Fruit fly (Drosophila melanogaster): ENCODE data around the gene CG42233.

The CG42233 gene

DNA sequence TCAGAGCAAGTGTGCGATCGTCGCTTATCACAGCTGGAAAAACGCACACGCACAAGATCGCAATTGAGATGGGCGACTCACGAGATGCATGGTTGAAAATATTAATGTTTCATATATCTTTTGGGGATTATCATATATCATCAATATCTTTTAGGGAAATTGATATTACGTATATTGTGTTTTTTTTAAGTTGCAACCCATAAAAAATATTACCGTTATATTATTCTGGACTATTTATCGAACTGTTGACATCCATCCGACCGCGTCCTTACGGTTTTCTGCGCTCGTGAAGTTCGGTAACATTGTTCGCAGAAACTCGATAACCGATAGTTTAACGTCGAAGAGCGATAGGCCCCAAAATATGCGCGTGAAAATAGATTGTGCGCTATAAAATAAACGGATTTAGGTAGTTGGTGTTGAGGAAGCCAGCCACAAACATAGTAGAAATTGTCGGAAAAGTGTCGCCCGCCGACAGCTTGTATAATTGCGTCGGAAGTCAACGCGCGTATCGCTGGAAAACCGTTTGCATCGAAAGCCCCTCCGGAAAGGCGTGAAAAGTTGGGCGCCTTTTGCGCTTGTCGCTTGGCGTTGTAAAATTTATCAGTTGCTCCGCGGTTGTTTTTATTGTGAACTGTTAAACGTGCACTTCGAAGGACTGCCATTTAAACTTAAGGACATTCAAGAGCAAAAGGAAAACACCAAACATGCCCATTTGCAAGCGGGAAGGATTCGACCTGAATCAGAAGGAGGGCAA lies 11.2 kb downstream of the CG42233 start, which contains the start of the genes Mccc1 and Acf (continued):
- TF ChIP-seq HmgZ (tag; optimal IDR thresholded peaks at IDR 0.05) (peak; percentile 47), sisA (GFP tag; IDR thresholded peaks at IDR 0.05) (peak; percentile 20; the same call in 1 of the 2 replicates), prd (optimal IDR thresholded peaks at IDR 0.05) (no peak), prd (GFP tag; IDR thresholded peaks at IDR 0.05) (peak; percentile 38; the same call in 1 of the 3 replicates), CG32772 (GFP tag; IDR thresholded peaks at IDR 0.05) (no peak), oc (tag; optimal IDR thresholded peaks at IDR 0.05) (no peak), pzg (GFP tag; optimal IDR thresholded peaks at IDR 0.05) (peak; percentile 79), Eip74EF (GFP tag; optimal IDR thresholded peaks at IDR 0.05) (no peak), tio (GFP tag; optimal IDR thresholded peaks at IDR 0.05) (no peak), mirr (GFP tag; optimal IDR thresholded peaks at IDR 0.05) (no peak), Optix (GFP tag; IDR thresholded peaks at IDR 0.05) (no peak), Antp (GFP tag; optimal IDR thresholded peaks at IDR 0.05) (peak; percentile 37), CG9437 (GFP tag; optimal IDR thresholded peaks at IDR 0.05) (no peak), kni (GFP tag; optimal IDR thresholded peaks at IDR 0.05) (no peak), CG7357 (GFP tag; IDR thresholded peaks at IDR 0.05) (no peak), PHDP (tag; optimal IDR thresholded peaks at IDR 0.05) (no peak), hth (optimal IDR thresholded peaks at IDR 0.05) (no peak), CG32532 (GFP tag; IDR thresholded peaks at IDR 0.05) (peak; percentile 51; the same call in 1 of the 2 replicates), CG2120 (GFP tag; optimal IDR thresholded peaks at IDR 0.05) (peak; percentile 68), MBD-R2 (GFP tag; IDR thresholded peaks at IDR 0.05) (peak; percentile 35; the same call in 1 of the 2 replicates), CG6272 (GFP tag; IDR thresholded peaks at IDR 0.05) (no peak), row (GFP tag; IDR thresholded peaks at IDR 0.05) (peak; percentile 77), Ets97D (GFP tag; optimal IDR thresholded peaks at IDR 0.05) (peak; percentile 54), dati (GFP tag; IDR thresholded peaks at IDR 0.05) (no peak), zen2 (GFP tag; IDR thresholded peaks at IDR 0.05; ENCODE audit: partially characterized antibody) (peak; percentile 31; the same call in 1 of the 3 replicates), CG9609 (GFP tag; optimal IDR thresholded peaks at IDR 0.05) (peak; percentile 19), CG32767 (GFP tag; IDR thresholded peaks at IDR 0.05) (no peak), Opbp (GFP tag; IDR thresholded peaks at IDR 0.05; ENCODE audit: partially characterized antibody) (peak; percentile 62; the same call in 2 of the 3 replicates), da (GFP tag; optimal IDR thresholded peaks at IDR 0.05) (no peak), tap (tag; optimal IDR thresholded peaks at IDR 0.05) (no peak), ap (GFP tag; IDR thresholded peaks at IDR 0.05) (no peak), CG31365 (tag; optimal IDR thresholded peaks at IDR 0.05) (no peak), Lim3 (GFP tag; IDR thresholded peaks at IDR 0.05) (no peak), dimm (GFP tag; IDR thresholded peaks at IDR 0.05) (no peak), stwl (tag; optimal IDR thresholded peaks at IDR 0.05) (peak; percentile 86), CG42726 (GFP tag; IDR thresholded peaks at IDR 0.05; ENCODE audit: partially characterized antibody) (no peak), pan (optimal IDR thresholded peaks at IDR 0.05) (no peak), pan (GFP tag; optimal IDR thresholded peaks at IDR 0.05 in 1 of 2, IDR thresholded peaks at IDR 0.05 in 1 of 2) (peak in 1 of 2 experiments; percentile 43), CG2116 (GFP tag; optimal IDR thresholded peaks at IDR 0.05) (peak; percentile 84), trh (GFP tag; optimal IDR thresholded peaks at IDR 0.05) (no peak), Neu2 (GFP tag; optimal IDR thresholded peaks at IDR 0.05; ENCODE audit: borderline replicate concordance) (no peak), ind (GFP tag; optimal IDR thresholded peaks at IDR 0.05) (peak; percentile 10), CG12659 (GFP tag; optimal IDR thresholded peaks at IDR 0.05) (peak; percentile 37), CTCF (GFP tag; optimal IDR thresholded peaks at IDR 0.05) (no peak), CG18619 (GFP tag; optimal IDR thresholded peaks at IDR 0.05) (no peak), Myb (GFP tag; optimal IDR thresholded peaks at IDR 0.05) (peak; percentile 74), Hey (tag; optimal IDR thresholded peaks at IDR 0.05) (no peak), btn (GFP tag; optimal IDR thresholded peaks at IDR 0.05) (no peak), scrt (GFP tag; optimal IDR thresholded peaks at IDR 0.05) (no peak), so (GFP tag; IDR thresholded peaks at IDR 0.05) (0 out of 3 replicates have a peak, but pooled peaks have one; percentile 38), Taf1 (GFP tag; IDR thresholded peaks at IDR 0.05) (no peak)

All from whole organism, embryonic.